Worm (Caenorhabditis elegans): Measurements from ENCODE around the gene Y102A11A.5.

Y102A11A.5 gene

DNA sequence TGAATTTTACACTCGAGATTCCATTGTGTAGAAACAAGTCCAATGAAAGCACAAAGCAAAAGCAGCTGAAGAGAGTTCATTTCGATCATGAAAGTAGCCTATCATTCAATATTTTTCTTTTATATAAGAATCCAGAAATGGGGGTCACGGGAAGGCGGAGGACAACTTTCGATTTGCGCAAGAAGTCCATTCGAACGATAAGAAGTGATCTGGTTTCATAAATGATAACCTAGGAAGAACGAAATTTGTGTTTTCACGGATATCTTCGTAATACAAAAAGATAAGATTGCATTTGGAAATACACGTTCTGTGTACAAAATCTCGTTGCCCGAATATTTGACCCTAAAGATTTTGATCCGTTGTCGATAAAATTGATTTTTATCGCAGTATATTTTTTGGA, at the start of gene Y102A11A.5:
Gene Y102A11A.5 (minus strand): TSS at position 175 of the 400 bp plus-strand sequence.
- TF ChIP-seq elt-3 (tag; optimal IDR thresholded peaks at IDR 0.05) (peak in 1 of 3 experiments; percentile 55), nhr-23 (tag; optimal IDR thresholded peaks at IDR 0.05) (peak; percentile 46), nhr-43 (tag; optimal IDR thresholded peaks at IDR 0.05; ENCODE audit: poor library complexity, severe bottlenecking) (peak; percentile 36), unc-39 (tag; optimal IDR thresholded peaks at IDR 0.05) (no peak)

DNA sequence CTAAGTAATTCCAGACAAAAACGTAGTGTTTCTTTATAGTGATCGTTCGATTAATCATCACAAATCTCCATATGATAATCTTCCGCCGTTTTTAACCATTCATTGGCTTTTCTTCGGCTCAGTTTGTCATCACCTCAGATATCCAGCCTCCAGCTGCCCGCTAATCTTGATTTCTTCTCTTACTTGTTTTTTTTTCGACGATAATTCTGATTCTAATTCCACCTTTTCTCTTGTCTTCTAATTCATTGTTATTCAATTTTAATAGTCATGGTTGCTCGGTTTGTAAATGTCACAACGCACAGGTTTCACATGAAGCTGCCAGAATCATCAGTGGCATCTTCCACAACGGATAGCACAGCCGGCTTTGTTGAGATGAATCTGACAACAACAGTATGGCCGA, 48.1 kb upstream of the Y102A11A.5 start, which contains the start of gene F49H12.4:
Gene F49H12.4 (plus strand): TSS at position 301 of the 400 bp plus-strand sequence.
- no peak for TF ChIP-seq egl-5 (tag; optimal IDR thresholded peaks at IDR 0.05)
- TF ChIP-seq aly-2 (tag; optimal IDR thresholded peaks at IDR 0.05), result no peak
- no peak for TF ChIP-seq nhr-11 (tag; optimal IDR thresholded peaks at IDR 0.05)
- TF ChIP-seq mml-1 (tag; optimal IDR thresholded peaks at IDR 0.05), result no peak
- no peak for TF ChIP-seq ceh-9 (tag; optimal IDR thresholded peaks at IDR 0.05)
- TF ChIP-seq fkh-2 (tag; optimal IDR thresholded peaks at IDR 0.05), result no peak
- TF ChIP-seq nhr-43 (tag; optimal IDR thresholded peaks at IDR 0.05; ENCODE audit: poor library complexity, severe bottlenecking), result no peak
- TF ChIP-seq zag-1 (tag; optimal IDR thresholded peaks at IDR 0.05), result no peak
- TF ChIP-seq ama-1 (optimal IDR thresholded peaks at IDR 0.05), result no peak
- TF ChIP-seq sea-2 (GFP tag; optimal IDR thresholded peaks at IDR 0.05), result no peak

ce11 chrX:2078822-2079221, 47.4 kb upstream of the Y102A11A.5 start:
- TF ChIP-seq zag-1 (tag; optimal IDR thresholded peaks at IDR 0.05), result no peak
- TF ChIP-seq ztf-11 (tag; optimal IDR thresholded peaks at IDR 0.05), result no peak
- no peak for TF ChIP-seq egl-27 (tag; optimal IDR thresholded peaks at IDR 0.05)
- no peak for TF ChIP-seq lsy-12 (tag; optimal IDR thresholded peaks at IDR 0.05)
- TF ChIP-seq elt-2 (tag; optimal IDR thresholded peaks at IDR 0.05), result no peak
- no peak for TF ChIP-seq nhr-237 (tag; optimal IDR thresholded peaks at IDR 0.05)
- no peak for TF ChIP-seq nhr-25 (tag; optimal IDR thresholded peaks at IDR 0.05)
- TF ChIP-seq nfya-1 (tag; optimal IDR thresholded peaks at IDR 0.05; ENCODE audit: insufficient read depth), result no peak
- TF ChIP-seq elt-1 (tag; optimal IDR thresholded peaks at IDR 0.05), result no peak
- no peak for TF ChIP-seq nhr-43 (tag; optimal IDR thresholded peaks at IDR 0.05; ENCODE audit: poor library complexity, severe bottlenecking)
- no peak for TF ChIP-seq elt-3 (tag; optimal IDR thresholded peaks at IDR 0.05)
- TF ChIP-seq lin-39 (tag; optimal IDR thresholded peaks at IDR 0.05), result no peak
- no peak for TF ChIP-seq ZK546.5 (tag; optimal IDR thresholded peaks at IDR 0.05)

DNA sequence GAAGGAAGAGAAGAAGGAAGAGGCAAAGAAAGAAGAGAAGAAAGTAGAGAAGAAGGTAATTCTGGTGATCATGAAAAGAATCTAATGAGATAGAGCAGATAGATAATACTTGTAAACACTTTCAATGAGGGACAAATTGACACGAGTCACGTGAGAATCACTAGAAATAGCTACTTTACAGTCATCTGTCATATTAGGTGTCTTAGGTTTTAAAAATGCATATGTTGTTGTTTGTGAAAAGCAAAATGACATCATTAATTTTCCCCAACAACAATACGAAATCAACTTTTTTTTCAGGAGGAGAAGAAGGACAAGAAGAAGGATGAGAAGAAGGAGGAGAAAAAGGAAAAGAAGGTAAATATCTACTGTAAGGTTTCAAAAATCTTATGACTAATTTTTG, 43.8 kb upstream of the Y102A11A.5 start:
- no peak for TF ChIP-seq lin-15B (tag; optimal IDR thresholded peaks at IDR 0.05)
- peak; percentile 20 for TF ChIP-seq elt-1 (tag; optimal IDR thresholded peaks at IDR 0.05)

DNA sequence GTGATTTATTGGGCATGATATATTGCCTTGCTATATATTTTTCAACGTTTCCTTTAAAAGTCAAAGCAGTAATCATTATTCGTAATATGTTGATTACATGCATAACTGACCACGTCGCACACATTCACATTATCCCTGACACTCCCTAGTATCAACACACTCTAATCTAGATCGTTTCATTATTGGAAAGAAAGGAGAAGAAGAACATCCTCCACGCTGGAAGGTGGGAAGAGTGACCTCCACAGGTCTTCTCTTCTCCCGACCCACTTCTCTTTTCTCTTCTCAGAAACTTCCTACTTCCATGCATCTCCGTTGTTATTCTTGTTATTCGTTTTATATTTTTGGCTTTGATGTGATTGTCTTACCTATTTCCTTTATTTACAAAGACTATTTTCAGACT, 42.7 kb upstream of the Y102A11A.5 start, which contains the start of gene txdc-12.2:
Gene txdc-12.2 (plus strand): TSS at position 396 of the 400 bp plus-strand sequence.
- TF ChIP-seq nfya-1 (tag; optimal IDR thresholded peaks at IDR 0.05; ENCODE audit: insufficient read depth) (no peak), ceh-9 (tag; optimal IDR thresholded peaks at IDR 0.05) (no peak), nhr-67 (tag; optimal IDR thresholded peaks at IDR 0.05) (no peak), nhr-237 (tag; optimal IDR thresholded peaks at IDR 0.05) (no peak), mml-1 (tag; optimal IDR thresholded peaks at IDR 0.05) (no peak), ztf-11 (tag; optimal IDR thresholded peaks at IDR 0.05) (no peak), nhr-77 (tag; optimal IDR thresholded peaks at IDR 0.05) (no peak), ZK546.5 (tag; optimal IDR thresholded peaks at IDR 0.05) (no peak), jun-1 (tag; optimal IDR thresholded peaks at IDR 0.05) (no peak), ceh-16 (tag; optimal IDR thresholded peaks at IDR 0.05) (no peak), pqm-1 (tag; optimal IDR thresholded peaks at IDR 0.05) (no peak), nhr-11 (tag; optimal IDR thresholded peaks at IDR 0.05) (no peak), egl-5 (tag; optimal IDR thresholded peaks at IDR 0.05) (peak; percentile 20), skn-1 (tag; optimal IDR thresholded peaks at IDR 0.05) (no peak), hmg-11 (tag; optimal IDR thresholded peaks at IDR 0.05) (no peak), lin-15B (tag; optimal IDR thresholded peaks at IDR 0.05) (no peak), pha-4 (tag; optimal IDR thresholded peaks at IDR 0.05) (no peak), egl-27 (tag; optimal IDR thresholded peaks at IDR 0.05) (no peak), nhr-25 (tag; optimal IDR thresholded peaks at IDR 0.05) (peak; percentile 59), nhr-23 (tag; optimal IDR thresholded peaks at IDR 0.05) (peak; percentile 87), mdl-1 (tag; optimal IDR thresholded peaks at IDR 0.05) (no peak), sea-2 (GFP tag; optimal IDR thresholded peaks at IDR 0.05) (no peak), daf-12 (tag; optimal IDR thresholded peaks at IDR 0.05) (no peak), fkh-10 (GFP tag; optimal IDR thresholded peaks at IDR 0.05) (no peak), nhr-76 (tag; optimal IDR thresholded peaks at IDR 0.05) (no peak), fos-1 (tag; optimal IDR thresholded peaks at IDR 0.05) (no peak)

Data from whole organism, L3 larva.